Fruit fly (Drosophila melanogaster): ENCODE measurements around the gene Spt3.

dm6 chr3R:11998130-11998529 is 18.8 kb upstream of the Spt3 start:
- no peak for TF ChIP-seq Eip78C (GFP tag)
- TF ChIP-seq OdsH (GFP tag; optimal IDR thresholded peaks at IDR 0.05) = no peak
- TF ChIP-seq svp (GFP tag) = no peak
- no peak for TF ChIP-seq Eip93F (GFP tag; optimal IDR thresholded peaks at IDR 0.05)
- TF ChIP-seq CG10631 (GFP tag; optimal IDR thresholded peaks at IDR 0.05) = no peak
- no peak for TF ChIP-seq CG32006 (GFP tag; optimal IDR thresholded peaks at IDR 0.05)
- TF ChIP-seq Eip75B (GFP tag; optimal IDR thresholded peaks at IDR 0.05) = no peak
- no peak for TF ChIP-seq Blimp-1 (GFP tag; optimal IDR thresholded peaks at IDR 0.05)
- TF ChIP-seq CG6854 (GFP tag; optimal IDR thresholded peaks at IDR 0.05) = no peak
- no peak for TF ChIP-seq CG6276 (GFP tag; optimal IDR thresholded peaks at IDR 0.05)
- TF ChIP-seq CG7368 (GFP tag; optimal IDR thresholded peaks at IDR 0.05) = no peak
- TF ChIP-seq CG16779 (tag; optimal IDR thresholded peaks at IDR 0.05) = no peak
- TF ChIP-seq CG8119 (GFP tag; IDR thresholded peaks at IDR 0.05) = no peak
- TF ChIP-seq CG10669 (GFP tag; optimal IDR thresholded peaks at IDR 0.05) = no peak
